Worm (Caenorhabditis elegans): ENCODE data around the gene nap-1.

Gene nap-1

ce11 chrIV:8375381-8375780, 3.7 kb downstream of the nap-1 start (continued):
- peak; percentile 55 for TF ChIP-seq somi-1 (GFP tag; optimal IDR thresholded peaks at IDR 0.05)
- no peak for TF ChIP-seq nfya-1 (tag; optimal IDR thresholded peaks at IDR 0.05; ENCODE audit: borderline replicate concordance, insufficient read depth)
- TF ChIP-seq F23B12.7 (tag; optimal IDR thresholded peaks at IDR 0.05; ENCODE audit: insufficient read depth) = peak; percentile 31
- peak; percentile 83 for TF ChIP-seq nfyb-1 (GFP tag; IDR thresholded peaks at IDR 0.05)
- TF ChIP-seq F52B5.7 (tag; optimal IDR thresholded peaks at IDR 0.05) = peak; percentile 74
- no peak for TF ChIP-seq cebp-2 (GFP tag; IDR thresholded peaks at IDR 0.05)
- 0 out of 2 replicates have a peak, but pooled peaks have one; percentile 36 for TF ChIP-seq aptf-3 (GFP tag; IDR thresholded peaks at IDR 0.05)
- TF ChIP-seq snpc-1.3 (tag; optimal IDR thresholded peaks at IDR 0.05; ENCODE audit: insufficient read depth) = peak; percentile 84
- TF ChIP-seq dpff-1 (tag; optimal IDR thresholded peaks at IDR 0.05) = no peak
- peak; percentile 51 to 76 for TF ChIP-seq rec-8 (tag; optimal IDR thresholded peaks at IDR 0.05)
- TF ChIP-seq sptf-2 (GFP tag; optimal IDR thresholded peaks at IDR 0.05) = peak; percentile 49
- peak; percentile 89 for TF ChIP-seq tbp1 (GFP tag; optimal IDR thresholded peaks at IDR 0.05)
- TF ChIP-seq B0019.2 (GFP tag; conservative IDR thresholded peaks at IDR 0.05) = no peak; the same call in 1 of the 2 replicates
- no peak for TF ChIP-seq hsf-1 (GFP tag; IDR thresholded peaks at IDR 0.05)
- peak; percentile 59; the same call in 1 of the 2 replicates for TF ChIP-seq mcd-1 (GFP tag; IDR thresholded peaks at IDR 0.05)
- 0 out of 2 replicates have a peak, but pooled peaks have one; percentile 54 for TF ChIP-seq Y79H2A.3 (GFP tag; conservative IDR thresholded peaks at IDR 0.05)
- TF ChIP-seq lir-1 (GFP tag; conservative IDR thresholded peaks at IDR 0.05) = 0 out of 2 replicates have a peak, but pooled peaks have one; percentile 45
- no peak for TF ChIP-seq F10E7.11 (tag; optimal IDR thresholded peaks at IDR 0.05)
- no peak for TF ChIP-seq F57A8.1 (GFP tag; optimal IDR thresholded peaks at IDR 0.05)
- no peak for TF ChIP-seq F55B11.4 (tag; optimal IDR thresholded peaks at IDR 0.05; ENCODE audit: borderline replicate concordance, insufficient read depth)
- TF ChIP-seq Y53G8AR.9 (GFP tag; conservative IDR thresholded peaks at IDR 0.05) = peak; percentile 80
- no peak for TF ChIP-seq sdz-38 (tag; optimal IDR thresholded peaks at IDR 0.05)
- no peak for TF ChIP-seq ceh-40 (GFP tag; IDR thresholded peaks at IDR 0.05)
- TF ChIP-seq Y67H2A.10 (GFP tag; conservative IDR thresholded peaks at IDR 0.05) = 0 out of 2 replicates have a peak, but pooled peaks have one; percentile 43
- 0 out of 2 replicates have a peak, but pooled peaks have one; percentile 9 for TF ChIP-seq cebp-1 (GFP tag; IDR thresholded peaks at IDR 0.05)
- peak; percentile 70 for TF ChIP-seq cebp-1 (tag; optimal IDR thresholded peaks at IDR 0.05)
- no peak for TF ChIP-seq ceh-100 (GFP tag; IDR thresholded peaks at IDR 0.05)
- TF ChIP-seq ama-1 (optimal IDR thresholded peaks at IDR 0.05) = peak; percentile 23
- peak; percentile 46 to 65 for TF ChIP-seq ama-1 (GFP tag; optimal IDR thresholded peaks at IDR 0.05)
- TF ChIP-seq mel-28 (tag; optimal IDR thresholded peaks at IDR 0.05; ENCODE audit: borderline replicate concordance) = no peak
- TF ChIP-seq K11D2.4 (GFP tag; IDR thresholded peaks at IDR 0.05) = peak; percentile 33; the same call in 1 of the 2 replicates
- TF ChIP-seq nfya-2 (GFP tag; IDR thresholded peaks at IDR 0.05) = no peak
- TF ChIP-seq athp-1 (tag; optimal IDR thresholded peaks at IDR 0.05) = peak; percentile 80
- TF ChIP-seq madf-3 (GFP tag; IDR thresholded peaks at IDR 0.05) = no peak
- no peak for TF ChIP-seq fkh-3 (tag; optimal IDR thresholded peaks at IDR 0.05)
- TF ChIP-seq ztf-18 (tag; optimal IDR thresholded peaks at IDR 0.05) = peak; percentile 72
- peak; percentile 63 for TF ChIP-seq hmg-1.2 (GFP tag; IDR thresholded peaks at IDR 0.05)
- no peak for TF ChIP-seq ztf-22 (GFP tag; optimal IDR thresholded peaks at IDR 0.05)
- TF ChIP-seq ceh-79 (tag; optimal IDR thresholded peaks at IDR 0.05) = peak; percentile 56
- TF ChIP-seq pha-4 (tag; optimal IDR thresholded peaks at IDR 0.05) = no peak
- TF ChIP-seq repo-1 (tag; optimal IDR thresholded peaks at IDR 0.05) = peak; percentile 73
- TF ChIP-seq efl-1 (GFP tag; optimal IDR thresholded peaks at IDR 0.05) = peak; percentile 18
- TF ChIP-seq snpc-3.4 (tag; optimal IDR thresholded peaks at IDR 0.05) = peak; percentile 82
- peak; percentile 70 for TF ChIP-seq ceh-27 (GFP tag; optimal IDR thresholded peaks at IDR 0.05)
- no peak for TF ChIP-seq let-526 (GFP tag; IDR thresholded peaks at IDR 0.05)
- peak; percentile 80 for TF ChIP-seq Y95B8A.8 (GFP tag; IDR thresholded peaks at IDR 0.05)
- TF ChIP-seq rcor-1 (GFP tag; IDR thresholded peaks at IDR 0.05) = peak; percentile 71
- TF ChIP-seq atf-7 (tag; optimal IDR thresholded peaks at IDR 0.05) = peak; percentile 31

Measured in whole organism, young adult.